Worm (Caenorhabditis elegans) whole organism, mixed stage, embryonic: ENCODE results near the gene pap-2.

ENCODE experiments used
- M03D4.4 ChIP-seq: sonication (generic microtip); optimal IDR thresholded peaks from 2 replicates; lab custom pipeline; 2017; ENCODE audit warnings: mild to moderate bottlenecking, missing genetic modification characterization, missing compliant biosample characterization
- bed-3 ChIP-seq: fragments of 200-800 bp; sonication (Bioruptor generic); optimal IDR thresholded peaks from 3 replicates; lab custom pipeline; 2018; ENCODE audit warnings: mild to moderate bottlenecking, missing genetic modification characterization, moderate library complexity, missing compliant biosample characterization
- blmp-1 ChIP-seq: fragments of 150-350 bp; optimal IDR thresholded peaks from 2 replicates; lab custom pipeline; 2014; ENCODE audit warnings: missing biosample characterization, missing genetic modification characterization
- ceh-39 ChIP-seq: fragments of 150-350 bp; optimal IDR thresholded peaks from 2 replicates; lab custom pipeline; 2014; ENCODE audit warnings: missing biosample characterization, missing genetic modification characterization
- ceh-43 ChIP-seq: fragments of 200-800 bp; sonication (Bioruptor generic); optimal IDR thresholded peaks from 2 replicates; lab custom pipeline; 2018; ENCODE audit warnings: mild to moderate bottlenecking, missing genetic modification characterization, moderate library complexity, missing compliant biosample characterization
- ceh-83 ChIP-seq: fragments of 200-800 bp; sonication (Bioruptor generic); optimal IDR thresholded peaks from 2 replicates; lab custom pipeline; 2018; ENCODE audit warnings: mild to moderate bottlenecking, missing genetic modification characterization, missing compliant biosample characterization
- ces-1 ChIP-seq: fragments of 150-350 bp; optimal IDR thresholded peaks from 2 replicates; lab custom pipeline; 2014; ENCODE audit warnings: missing biosample characterization, missing genetic modification reagents, missing genetic modification characterization
- cnd-1 ChIP-seq: fragments of 200-800 bp; sonication (Bioruptor generic); optimal IDR thresholded peaks from 2 replicates; lab custom pipeline; 2018; ENCODE audit warnings: mild to moderate bottlenecking, missing genetic modification characterization, missing compliant biosample characterization
- drap-1 ChIP-seq: fragments of 200-800 bp; sonication (Bioruptor generic); optimal IDR thresholded peaks from 3 replicates; lab custom pipeline; 2018; ENCODE audit warnings: mild to moderate bottlenecking, missing genetic modification characterization, missing compliant biosample characterization
- elt-1 ChIP-seq: sonication (generic microtip); optimal IDR thresholded peaks from 2 replicates; lab custom pipeline; 2017; ENCODE audit warnings: missing genetic modification characterization, mild to moderate bottlenecking, missing compliant biosample characterization, antibody characterized with exemption, moderate library complexity, borderline replicate concordance; ENCODE audit not compliant: insufficient read depth
- elt-3 ChIP-seq: fragments of 150-350 bp; optimal IDR thresholded peaks from 2 replicates; lab custom pipeline; 2014; ENCODE audit warnings: missing biosample characterization, missing genetic modification characterization
- flh-1 ChIP-seq: fragments of 200-800 bp; sonication (Bioruptor generic); optimal IDR thresholded peaks from 2 replicates; lab custom pipeline; 2018; ENCODE audit warnings: mild to moderate bottlenecking, missing genetic modification characterization, moderate library complexity, missing compliant biosample characterization
- ham-2 ChIP-seq: fragments of 200-800 bp; sonication (Bioruptor generic); optimal IDR thresholded peaks from 2 replicates; lab custom pipeline; 2018; ENCODE audit warnings: mild to moderate bottlenecking, missing genetic modification characterization, missing compliant biosample characterization
- hlh-1 ChIP-seq: fragments of 150-350 bp; optimal IDR thresholded peaks from 2 replicates; lab custom pipeline; 2014; ENCODE audit warnings: missing biosample characterization, missing genetic modification reagents, missing genetic modification characterization
- lin-13 ChIP-seq: fragments of 150-350 bp; optimal IDR thresholded peaks from 2 replicates; lab custom pipeline; 2014; ENCODE audit warnings: missing biosample characterization, missing genetic modification characterization
- lin-32 ChIP-seq: fragments of 200-800 bp; sonication (Bioruptor generic); optimal IDR thresholded peaks from 2 replicates; lab custom pipeline; 2018; ENCODE audit warnings: mild to moderate bottlenecking, missing genetic modification characterization, missing compliant biosample characterization
- lsy-2 ChIP-seq: fragments of 150-350 bp; optimal IDR thresholded peaks from 2 replicates; lab custom pipeline; 2014; ENCODE audit warnings: missing biosample characterization, missing genetic modification characterization
- mab-5 ChIP-seq: fragments of 150-350 bp; optimal IDR thresholded peaks from 2 replicates; lab custom pipeline; 2014; ENCODE audit warnings: missing biosample characterization, missing genetic modification characterization
- mep-1 ChIP-seq: fragments of 150-350 bp; optimal IDR thresholded peaks from 2 replicates; lab custom pipeline; 2017; ENCODE audit warnings: missing biosample characterization, missing genetic modification reagents, missing genetic modification characterization, inconsistent platforms
- mls-2 ChIP-seq: sonication (generic microtip); optimal IDR thresholded peaks from 2 replicates; lab custom pipeline; 2016; ENCODE audit warnings: mild to moderate bottlenecking, missing genetic modification characterization, moderate library complexity, missing compliant biosample characterization
- nhr-12 ChIP-seq: fragments of 150-350 bp; optimal IDR thresholded peaks from 2 replicates; lab custom pipeline; 2014; ENCODE audit warnings: missing biosample characterization, missing genetic modification characterization
- nhr-2 ChIP-seq: fragments of 150-350 bp; optimal IDR thresholded peaks from 2 replicates; lab custom pipeline; 2014; ENCODE audit warnings: missing biosample characterization, missing genetic modification characterization
- nhr-237 ChIP-seq: fragments of 150-350 bp; optimal IDR thresholded peaks from 2 replicates; lab custom pipeline; 2014; ENCODE audit warnings: missing biosample characterization, missing genetic modification characterization
- nhr-28 ChIP-seq: fragments of 150-350 bp; optimal IDR thresholded peaks from 2 replicates; lab custom pipeline; 2014; ENCODE audit warnings: missing biosample characterization, missing genetic modification characterization
- nhr-76 ChIP-seq: sonication (generic microtip); optimal IDR thresholded peaks from 2 replicates; lab custom pipeline; 2017; ENCODE audit warnings: missing biosample characterization, missing genetic modification characterization
- pha-4 ChIP-seq: fragments of 150-350 bp; optimal IDR thresholded peaks from 2 replicates; lab custom pipeline; 2018; ENCODE audit warnings: missing biosample characterization, missing genetic modification reagents, missing genetic modification characterization
- sem-2 ChIP-seq: fragments of 200-800 bp; sonication (Bioruptor generic); optimal IDR thresholded peaks from 2 replicates; lab custom pipeline; 2018; ENCODE audit warnings: mild to moderate bottlenecking, missing genetic modification characterization, missing compliant biosample characterization
- snpc-4 ChIP-seq: fragments of 150-350 bp; optimal IDR thresholded peaks from 2 replicates; lab custom pipeline; 2014; ENCODE audit warnings: missing biosample characterization, missing genetic modification characterization
- sptf-1 ChIP-seq: sonication (generic microtip); optimal IDR thresholded peaks from 2 replicates; lab custom pipeline; 2017; ENCODE audit warnings: mild to moderate bottlenecking, missing genetic modification characterization, moderate library complexity, missing compliant biosample characterization
- tbx-8 ChIP-seq: fragments of 200-800 bp; sonication (Bioruptor generic); optimal IDR thresholded peaks from 2 replicates; lab custom pipeline; 2018; ENCODE audit warnings: mild to moderate bottlenecking, missing genetic modification characterization, moderate library complexity, missing compliant biosample characterization
- unc-120 ChIP-seq: sonication (generic microtip); optimal IDR thresholded peaks from 2 replicates; lab custom pipeline; 2017; ENCODE audit warnings: missing genetic modification characterization, missing compliant biosample characterization; ENCODE audit not compliant: poor library complexity, severe bottlenecking
- unc-39 ChIP-seq: fragments of 150-350 bp; optimal IDR thresholded peaks from 2 replicates; lab custom pipeline; 2014; ENCODE audit warnings: missing biosample characterization, missing genetic modification characterization
- unc-62 ChIP-seq: fragments of 150-350 bp; optimal IDR thresholded peaks from 2 replicates; lab custom pipeline; 2014; ENCODE audit warnings: missing biosample characterization, missing genetic modification reagents, missing genetic modification characterization
- zip-8 ChIP-seq: fragments of 150-350 bp; optimal IDR thresholded peaks from 2 replicates; lab custom pipeline; 2014; ENCODE audit warnings: missing biosample characterization, missing genetic modification characterization
- ztf-11 ChIP-seq: fragments of 150-350 bp; optimal IDR thresholded peaks from 2 replicates; lab custom pipeline; 2014; ENCODE audit warnings: missing biosample characterization, missing genetic modification characterization

The pap-2 gene

DNA sequence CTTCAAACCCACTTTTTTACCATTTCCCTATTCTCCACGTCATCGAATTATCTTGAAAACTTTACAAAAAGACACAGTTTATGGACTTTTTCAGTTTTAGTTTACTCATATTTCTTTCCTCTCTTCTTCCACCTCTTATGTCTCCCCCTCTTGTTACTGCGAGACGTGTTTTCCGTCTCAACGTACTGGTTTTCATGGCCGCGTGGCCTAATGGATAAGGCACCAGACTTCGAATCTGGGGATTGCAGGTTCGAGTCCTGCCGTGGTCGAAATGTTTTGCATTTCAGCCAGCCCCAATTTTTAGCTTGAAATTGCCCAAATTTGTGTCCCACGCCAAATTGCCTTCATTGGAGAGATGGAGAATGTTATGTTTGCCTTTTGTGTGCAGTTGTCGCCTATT, 43.2 kb downstream of the pap-2 start:
- TF ChIP-seq zip-8 (no peak), M03D4.4 (peak; percentile 94), sptf-1 (tag; lab: Kevin White, UChicago) (peak; percentile 95), lsy-2 (tag; lab: Kevin White, UChicago) (no peak), nhr-76 (no peak), sem-2 (GFP tag; lab: Kevin White, UChicago) (peak; percentile 90), unc-39 (tag; lab: Kevin White, UChicago) (peak; percentile 57), ceh-43 (GFP tag; lab: Kevin White, UChicago) (peak; percentile 90), pha-4 (no peak), ham-2 (GFP tag; lab: Kevin White, UChicago) (peak; percentile 75), elt-1 (tag; lab: Kevin White, UChicago) (no peak), bed-3 (GFP tag; lab: Kevin White, UChicago) (peak; percentile 85), drap-1 (peak; percentile 92), elt-3 (no peak), mab-5 (tag; lab: Kevin White, UChicago) (no peak), ceh-39 (tag; lab: Kevin White, UChicago) (no peak), nhr-237 (no peak), snpc-4 (no peak), ztf-11 (tag; lab: Kevin White, UChicago) (peak; percentile 22), nhr-2 (no peak), cnd-1 (tag; lab: Kevin White, UChicago) (peak; percentile 93), nhr-12 (tag; lab: Kevin White, UChicago) (no peak), lin-13 (tag; lab: Kevin White, UChicago) (no peak), mep-1 (tag; lab: Kevin White, UChicago) (peak; percentile 6), nhr-28 (tag; lab: Kevin White, UChicago) (no peak), unc-120 (peak; percentile 84), tbx-8 (GFP tag; lab: Kevin White, UChicago) (peak; percentile 85), unc-62 (GFP tag; lab: Kevin White, UChicago) (peak; percentile 17), lin-32 (peak; percentile 86), flh-1 (GFP tag; lab: Kevin White, UChicago) (peak; percentile 79), mls-2 (tag; lab: Kevin White, UChicago) (peak; percentile 95), ces-1 (GFP tag; lab: Kevin White, UChicago) (peak; percentile 21), hlh-1 (peak; percentile 23), blmp-1 (no peak), ceh-83 (GFP tag; lab: Kevin White, UChicago) (peak; percentile 91)

DNA sequence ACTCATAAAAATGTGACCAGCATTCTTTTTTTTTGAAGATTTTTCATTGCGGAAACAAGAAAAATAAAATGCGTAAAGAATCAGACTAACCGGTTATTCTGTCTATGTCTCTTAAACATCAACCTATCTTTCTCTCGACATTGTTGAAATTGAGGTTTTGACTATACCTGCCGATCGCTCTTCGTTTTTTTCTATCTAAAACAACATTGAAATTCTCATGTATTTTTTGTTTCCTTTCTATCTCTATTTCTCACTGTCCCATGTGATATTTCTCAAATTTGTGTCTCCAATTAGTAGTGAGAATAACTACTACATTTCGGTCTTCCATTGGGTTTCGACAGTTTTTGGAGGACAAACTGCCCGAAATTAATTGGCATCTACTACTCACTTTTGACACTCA, 48.3 kb downstream of the pap-2 start:
- TF ChIP-seq lin-13 (tag; lab: Kevin White, UChicago) (no peak), unc-120 (no peak), nhr-2 (no peak), lin-32 (no peak), ceh-43 (GFP tag; lab: Kevin White, UChicago) (no peak), lsy-2 (tag; lab: Kevin White, UChicago) (no peak), sptf-1 (tag; lab: Kevin White, UChicago) (no peak), nhr-237 (no peak), unc-39 (tag; lab: Kevin White, UChicago) (no peak), mab-5 (tag; lab: Kevin White, UChicago) (no peak), ztf-11 (tag; lab: Kevin White, UChicago) (no peak), elt-1 (tag; lab: Kevin White, UChicago) (no peak), mls-2 (tag; lab: Kevin White, UChicago) (no peak), ceh-39 (tag; lab: Kevin White, UChicago) (no peak), tbx-8 (GFP tag; lab: Kevin White, UChicago) (no peak), M03D4.4 (no peak)

DNA sequence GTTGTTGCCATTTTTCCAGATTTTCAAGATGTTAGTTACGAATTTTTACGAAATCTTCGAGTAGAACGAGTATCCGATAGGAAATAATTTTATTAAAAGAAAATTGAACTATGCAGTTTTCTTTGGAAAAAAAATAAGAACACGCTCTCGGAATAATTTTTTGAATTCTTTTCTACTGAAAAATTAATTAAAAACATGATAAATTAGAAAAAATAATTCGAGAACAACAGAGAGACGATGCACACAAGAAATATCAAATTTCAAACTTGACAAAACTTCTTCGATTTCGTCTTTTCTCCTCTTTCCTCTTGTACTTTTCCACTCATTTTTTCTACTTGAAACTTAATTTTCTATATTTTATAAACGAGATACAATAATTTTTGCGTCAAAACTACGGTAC, 49.3 kb downstream of the pap-2 start, which contains the start of gene F35H8.4:
Gene F35H8.4, minus strand, starts transcription at position 101 of the 400 bp plus-strand sequence.
- TF ChIP-seq elt-3 (no peak), drap-1 (no peak), flh-1 (GFP tag; lab: Kevin White, UChicago) (no peak), sem-2 (GFP tag; lab: Kevin White, UChicago) (no peak), elt-1 (tag; lab: Kevin White, UChicago) (no peak), pha-4 (no peak), lsy-2 (tag; lab: Kevin White, UChicago) (no peak), ceh-39 (tag; lab: Kevin White, UChicago) (no peak), unc-62 (GFP tag; lab: Kevin White, UChicago) (no peak), unc-120 (no peak), nhr-12 (tag; lab: Kevin White, UChicago) (no peak), mep-1 (tag; lab: Kevin White, UChicago) (no peak), nhr-2 (no peak), tbx-8 (GFP tag; lab: Kevin White, UChicago) (no peak), bed-3 (GFP tag; lab: Kevin White, UChicago) (no peak), blmp-1 (no peak)
